Worm (Caenorhabditis elegans) whole organism, L4 larva: ENCODE data around the gene srw-87.
"Not testable (repeated sequence)": the region's sequence is repeated elsewhere in the genome, so short reads cannot be mapped to it uniquely, and the experiment has no call there.

ENCODE experiments used
- F49E8.2 ChIP-seq: sonication (generic microtip); optimal IDR thresholded peaks from 2 replicates; lab custom pipeline; 2016; ENCODE audit warnings: missing compliant biosample characterization, mild to moderate bottlenecking, missing genetic modification characterization, borderline replicate concordance
- aha-1 ChIP-seq: fragments of 150-350 bp; peaks from one replicate; lab custom pipeline; 2014; ENCODE audit warnings: missing biosample characterization, missing genetic modification characterization
- aly-2 ChIP-seq: sonication (generic microtip); optimal IDR thresholded peaks from 2 replicates; lab custom pipeline; 2018; ENCODE audit warnings: missing biosample characterization, missing genetic modification characterization
- ceh-82 ChIP-seq: sonication (generic microtip); optimal IDR thresholded peaks from 2 replicates; lab custom pipeline; 2017; ENCODE audit warnings: missing biosample characterization, missing genetic modification characterization
- gei-8 ChIP-seq: fragments of 200-800 bp; sonication (Bioruptor generic); optimal IDR thresholded peaks from 2 replicates; lab custom pipeline; 2018; ENCODE audit warnings: mild to moderate bottlenecking, missing genetic modification characterization, missing compliant biosample characterization
- lin-13 ChIP-seq: fragments of 150-350 bp; optimal IDR thresholded peaks from 2 replicates; lab custom pipeline; 2014; ENCODE audit warnings: missing biosample characterization, missing genetic modification reagents, missing genetic modification characterization
- nhr-11 ChIP-seq: fragments of 150-350 bp; optimal IDR thresholded peaks from 2 replicates; lab custom pipeline; 2014; ENCODE audit warnings: missing biosample characterization, missing genetic modification characterization
- pha-4 ChIP-seq, 2 experiments: fragments of 150-350 bp in 1 of 2; fragments of 200-800 bp in 1 of 2; sonication (Bioruptor generic) in 1 of 2; IDR thresholded peaks in 1 of 2; optimal IDR thresholded peaks in 1 of 2; 2 replicates each; pipeline versions ENCODE4 v1.3.6 to Lab custom; 2014 to 2022; ENCODE audit warnings: missing genetic modification characterization in 2 of 2, missing genetic modification reagents in 2 of 2, missing biosample characterization in 1 of 2, missing compliant biosample characterization in 1 of 2
- pqm-1 ChIP-seq: sonication (generic microtip); optimal IDR thresholded peaks from 2 replicates; lab custom pipeline; 2017; ENCODE audit warnings: missing biosample characterization, missing genetic modification characterization
- zag-1 ChIP-seq: fragments of 150-350 bp; optimal IDR thresholded peaks from 2 replicates; lab custom pipeline; 2014; ENCODE audit warnings: missing biosample characterization, missing genetic modification characterization

ce11 chrV:16341497-16342257 is 5.3 kb downstream of the srw-87 start:
- not testable (repeated sequence) for TF ChIP-seq nhr-11 (tag; lab: Kevin White, UChicago); gei-8 (GFP tag; lab: Kevin White, UChicago); zag-1 (tag; lab: Kevin White, UChicago); ceh-82; pqm-1 (tag; lab: Kevin White, UChicago); F49E8.2 (tag; lab: Kevin White, UChicago); pha-4 (GFP tag; IDR thresholded peaks at IDR 0.05; lab: Robert Waterston, UW); pha-4 (tag; optimal IDR thresholded peaks at IDR 0.05; lab: Kevin White, UChicago); lin-13 (GFP tag; lab: Kevin White, UChicago); aly-2
- TF ChIP-seq aha-1 (tag; lab: Kevin White, UChicago), result peak; percentile 92
